Worm (Caenorhabditis elegans): ENCODE results near the gene Y43F8C.7.

DNA sequence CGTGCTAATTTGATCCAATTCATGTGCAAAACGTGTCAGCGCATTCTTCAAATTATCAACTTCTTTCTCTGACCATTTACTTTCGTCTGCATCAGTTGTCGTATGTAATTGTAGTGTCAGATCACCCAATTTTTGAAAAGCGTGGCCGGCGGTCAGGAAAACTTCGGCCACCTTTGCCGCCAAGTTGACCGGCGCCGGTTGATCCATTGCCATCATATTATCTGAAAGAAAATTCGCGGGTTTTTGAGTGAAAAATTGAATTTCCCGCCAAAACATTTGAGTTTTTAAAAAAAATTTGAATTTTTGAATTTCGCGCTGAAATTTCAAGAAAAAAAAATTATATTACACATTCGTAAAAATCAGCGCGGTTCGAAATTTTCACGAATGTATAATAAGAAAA lies 5.9 kb downstream of the Y43F8C.7 start:
- no peak for TF ChIP-seq klf-2 (GFP tag; conservative IDR thresholded peaks at IDR 0.05)
- no peak for TF ChIP-seq flt-1 (GFP tag; IDR thresholded peaks at IDR 0.05)
- no peak for TF ChIP-seq med-1 (GFP tag; optimal IDR thresholded peaks at IDR 0.05; ENCODE audit: insufficient read depth)
- no peak for TF ChIP-seq ztf-29 (GFP tag; IDR thresholded peaks at IDR 0.05)
- TF ChIP-seq T22C8.4 (GFP tag; IDR thresholded peaks at IDR 0.05): no peak
- no peak for TF ChIP-seq tab-1 (GFP tag; IDR thresholded peaks at IDR 0.05)
- no peak for TF ChIP-seq ztf-23 (GFP tag; IDR thresholded peaks at IDR 0.05)
- TF ChIP-seq ref-1 (GFP tag; conservative IDR thresholded peaks at IDR 0.05): no peak
- no peak for TF ChIP-seq cog-1 (tag; optimal IDR thresholded peaks at IDR 0.05)

Measured in whole organism, midembryonic.